Worm (Caenorhabditis elegans) whole organism, young adult: Measurements from ENCODE around the gene F43C11.12.

Experiments
- F23B12.7 ChIP-seq: sonication (generic microtip); optimal IDR thresholded peaks from 2 replicates; lab custom pipeline; 2017; ENCODE audit warnings: missing genetic modification characterization, mild to moderate bottlenecking, missing compliant biosample characterization, antibody characterized with exemption, moderate library complexity; ENCODE audit not compliant: insufficient read depth
- F33H1.4 ChIP-seq: fragments of 200-800 bp; sonication (Bioruptor generic); IDR thresholded peaks from 2 replicates; pipeline ENCODE4 v1.3.6; 2022; ENCODE audit warnings: missing genetic modification reagents, missing genetic modification characterization, missing compliant biosample characterization
- T26A5.8 ChIP-seq: sonication (generic microtip); optimal IDR thresholded peaks from 2 replicates; lab custom pipeline; 2016; ENCODE audit warnings: missing genetic modification characterization, missing compliant biosample characterization
- ccch-3 ChIP-seq: fragments of 200-800 bp; sonication (Bioruptor generic); optimal IDR thresholded peaks from 2 replicates; lab custom pipeline; 2018; ENCODE audit warnings: mild to moderate bottlenecking, missing genetic modification characterization, missing compliant biosample characterization
- cebp-1 ChIP-seq, 2 experiments: fragments of 200-800 bp in 1 of 2; sonication (Bioruptor generic) in 1 of 2; sonication (generic microtip) in 1 of 2; IDR thresholded peaks in 1 of 2; optimal IDR thresholded peaks in 1 of 2; 2 replicates each; pipeline versions ENCODE4 v1.3.6 to Lab custom; 2017 to 2022; ENCODE audit warnings: missing compliant biosample characterization in 2 of 2, missing genetic modification characterization in 2 of 2, mild to moderate bottlenecking in 1 of 2, missing genetic modification reagents in 1 of 2, moderate library complexity in 1 of 2
- die-1 ChIP-seq: sonication (generic microtip); optimal IDR thresholded peaks from 2 replicates; lab custom pipeline; 2016; ENCODE audit warnings: missing genotype, mild to moderate bottlenecking, missing genetic modification characterization, missing compliant biosample characterization
- snpc-1.1 ChIP-seq: sonication (generic microtip); optimal IDR thresholded peaks from 2 replicates; lab custom pipeline; 2017; ENCODE audit warnings: missing genetic modification characterization, mild to moderate bottlenecking, missing compliant biosample characterization, antibody characterized with exemption, moderate library complexity, missing genotype, missing genetic modification reagents; ENCODE audit not compliant: insufficient read depth
- unc-62 ChIP-seq: fragments of 150-350 bp; optimal IDR thresholded peaks from 2 replicates; lab custom pipeline; 2014; ENCODE audit warnings: missing biosample characterization, missing genetic modification reagents, missing genetic modification characterization
- zfh-2 ChIP-seq: fragments of 200-800 bp; sonication (Bioruptor generic); conservative IDR thresholded peaks from 2 replicates; pipeline ENCODE4 v1.3.6; 2022; ENCODE audit warnings: missing genetic modification reagents, missing genetic modification characterization, missing compliant biosample characterization
- zim-3 ChIP-seq: sonication (generic microtip); optimal IDR thresholded peaks from 2 replicates; lab custom pipeline; 2017; ENCODE audit warnings: mild to moderate bottlenecking, missing genetic modification characterization, moderate library complexity, missing compliant biosample characterization

DNA sequence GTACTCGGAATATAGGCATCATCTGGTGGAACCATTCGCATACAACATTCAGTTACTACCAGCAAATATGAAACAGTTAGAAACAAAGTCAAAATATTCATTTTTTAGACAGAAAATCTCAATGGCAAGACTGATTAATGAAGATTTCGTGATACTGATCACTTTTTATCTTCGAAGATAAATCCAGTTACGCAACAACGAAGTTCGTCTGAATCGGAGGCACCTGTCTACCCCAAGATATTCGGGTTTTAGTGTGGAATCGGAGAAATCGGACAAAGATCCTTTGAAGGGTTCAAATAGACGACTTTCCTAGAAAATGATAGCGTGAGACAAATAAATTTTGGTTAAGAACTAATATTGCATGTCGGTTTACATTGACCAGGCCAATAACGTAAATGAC lies 29.3 kb upstream of the F43C11.12 start, which contains the start of gene F16G10.13:
- TF ChIP-seq die-1 (tag; lab: Kevin White, UChicago) (no peak), zim-3 (tag; lab: Kevin White, UChicago) (no peak), T26A5.8 (tag; lab: Kevin White, UChicago) (no peak), F33H1.4 (GFP tag; lab: Robert Waterston, UW) (no peak), ccch-3 (no peak), snpc-1.1 (no peak), cebp-1 (GFP tag; IDR thresholded peaks at IDR 0.05; lab: Robert Waterston, UW) (no peak), cebp-1 (tag; optimal IDR thresholded peaks at IDR 0.05; lab: Kevin White, UChicago) (no peak), unc-62 (GFP tag; lab: Kevin White, UChicago) (no peak), zfh-2 (no peak), F23B12.7 (tag; lab: Kevin White, UChicago) (no peak)
